Worm (Caenorhabditis elegans): ENCODE results near the gene chil-1.

DNA sequence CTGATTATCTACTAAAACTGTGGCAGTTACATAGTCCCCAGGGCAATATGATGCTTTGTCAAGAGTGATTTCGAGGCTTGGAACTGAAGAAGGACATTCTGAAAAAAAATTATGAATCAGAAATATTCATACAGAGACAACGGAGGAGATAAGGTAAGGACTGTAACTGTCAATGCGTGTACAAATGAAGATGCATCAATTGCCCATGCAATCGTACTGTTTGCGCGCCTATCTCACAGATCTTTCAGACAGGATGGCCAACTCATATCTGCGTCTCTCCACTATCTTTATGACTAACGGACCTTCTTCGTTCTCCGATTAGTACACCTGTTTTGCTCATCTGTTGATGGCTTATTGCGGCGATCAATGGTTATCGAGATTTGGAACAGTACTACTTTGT is 26.0 kb downstream of the chil-1 start, which contains the start of gene ZK938.11:
- TF ChIP-seq nhr-11 (tag; optimal IDR thresholded peaks at IDR 0.05) = no peak
- no peak for TF ChIP-seq ztf-4 (tag; optimal IDR thresholded peaks at IDR 0.05)
- no peak for TF ChIP-seq nfya-1 (tag; optimal IDR thresholded peaks at IDR 0.05; ENCODE audit: insufficient read depth)
- TF ChIP-seq mdl-1 (tag; optimal IDR thresholded peaks at IDR 0.05) = no peak
- no peak for TF ChIP-seq ceh-9 (tag; optimal IDR thresholded peaks at IDR 0.05)
